Fruit fly (Drosophila melanogaster): Measurements from ENCODE around the gene Npl4.

DNA sequence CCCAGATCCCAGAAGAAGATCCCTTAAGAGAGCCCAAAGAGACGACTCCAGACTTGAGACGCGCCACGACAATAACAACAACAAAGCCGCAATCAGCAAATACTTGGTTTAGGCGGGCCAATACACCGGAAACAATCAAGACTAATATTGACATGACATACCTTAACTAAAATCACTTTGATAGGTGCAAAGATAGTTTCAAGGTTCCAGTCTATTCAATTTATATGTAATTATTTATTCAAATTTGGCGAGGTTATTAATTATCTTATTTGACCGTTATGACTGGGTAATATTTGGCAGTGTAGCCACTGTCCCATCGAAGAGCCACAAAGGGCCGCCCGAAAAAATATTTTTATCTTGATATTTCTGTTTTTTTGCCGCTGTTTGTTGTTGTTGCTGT is 16.0 kb upstream of the Npl4 start:
- TF ChIP-seq psq (optimal IDR thresholded peaks at IDR 0.05) (no peak), insv (optimal IDR thresholded peaks at IDR 0.05) (no peak)

All from Kc167 (cell line).